Fruit fly (Drosophila melanogaster): Measurements from ENCODE around the gene CG18249.

Gene CG18249

dm6 chr3R:8189473-8189872 is 30.5 kb upstream of the CG18249 start (continued):
- no peak for TF ChIP-seq Dip3 (GFP tag; optimal IDR thresholded peaks at IDR 0.05)
- TF ChIP-seq BEAF-32 (GFP tag; optimal IDR thresholded peaks at IDR 0.05), result no peak
- peak; percentile 60 for TF ChIP-seq dmrt11E (tag; optimal IDR thresholded peaks at IDR 0.05)
- TF ChIP-seq gem (tag; optimal IDR thresholded peaks at IDR 0.05), result peak; percentile 46
- TF ChIP-seq CG13123 (GFP tag; optimal IDR thresholded peaks at IDR 0.05), result no peak
- no peak for TF ChIP-seq zf30C (GFP tag; optimal IDR thresholded peaks at IDR 0.05)
- TF ChIP-seq CG13296 (GFP tag; optimal IDR thresholded peaks at IDR 0.05), result no peak
- TF ChIP-seq CG1024 (GFP tag; IDR thresholded peaks at IDR 0.05), result no peak
- no peak for TF ChIP-seq Sry-β (GFP tag; optimal IDR thresholded peaks at IDR 0.05)
- TF ChIP-seq prd (optimal IDR thresholded peaks at IDR 0.05), result no peak
- TF ChIP-seq prd (GFP tag; IDR thresholded peaks at IDR 0.05), result peak; percentile 21; the same call in 1 of the 3 replicates
- no peak for TF ChIP-seq CG30403 (GFP tag; optimal IDR thresholded peaks at IDR 0.05)
- TF ChIP-seq GATAe (GFP tag; conservative IDR thresholded peaks at IDR 0.05), result no peak
- TF ChIP-seq pan (optimal IDR thresholded peaks at IDR 0.05), result no peak
- no peak for TF ChIP-seq pan (GFP tag; optimal IDR thresholded peaks at IDR 0.05 in 1 of 2, IDR thresholded peaks at IDR 0.05 in 1 of 2)
- TF ChIP-seq bbx (GFP tag; IDR thresholded peaks at IDR 0.05; ENCODE audit: partially characterized antibody), result no peak
- no peak for TF ChIP-seq slp2 (GFP tag; optimal IDR thresholded peaks at IDR 0.05)
- no peak for TF ChIP-seq CG12071 (GFP tag; optimal IDR thresholded peaks at IDR 0.05)
- TF ChIP-seq Stat92E (GFP tag; optimal IDR thresholded peaks at IDR 0.05), result no peak
- TF ChIP-seq ara (GFP tag; IDR thresholded peaks at IDR 0.05), result no peak
- no peak for TF ChIP-seq amos (GFP tag; IDR thresholded peaks at IDR 0.05; ENCODE audit: partially characterized antibody)
- TF ChIP-seq E2f1 (GFP tag; IDR thresholded peaks at IDR 0.05), result no peak
- TF ChIP-seq sens (GFP tag), result peak; percentile 2
- no peak for TF ChIP-seq Ets65A (GFP tag)
- peak; percentile 7 for TF ChIP-seq CG11504 (tag; optimal IDR thresholded peaks at IDR 0.05)
- no peak for TF ChIP-seq HLH3B (GFP tag; IDR thresholded peaks at IDR 0.05)
- TF ChIP-seq Med (GFP tag), result peak; percentile 40
- TF ChIP-seq CG34224 (GFP tag; IDR thresholded peaks at IDR 0.05; ENCODE audit: partially characterized antibody), result no peak
- no peak for TF ChIP-seq bowl (GFP tag; IDR thresholded peaks at IDR 0.05)
- TF ChIP-seq CG14014 (GFP tag; IDR thresholded peaks at IDR 0.05), result no peak
- TF ChIP-seq row (GFP tag; IDR thresholded peaks at IDR 0.05), result 0 out of 3 replicates have a peak, but pooled peaks have one; percentile 6
- TF ChIP-seq Doc2 (GFP tag; IDR thresholded peaks at IDR 0.05), result no peak
- no peak for TF ChIP-seq NK7.1 (GFP tag; optimal IDR thresholded peaks at IDR 0.05)
- no peak for TF ChIP-seq pfk (GFP tag; optimal IDR thresholded peaks at IDR 0.05)
- no peak for TF ChIP-seq CG6791 (GFP tag; IDR thresholded peaks at IDR 0.05; ENCODE audit: partially characterized antibody)
- TF ChIP-seq unpg (GFP tag; optimal IDR thresholded peaks at IDR 0.05), result peak; percentile 5
- peak; percentile 11 for TF ChIP-seq phol (tag; optimal IDR thresholded peaks at IDR 0.05)
- TF ChIP-seq BtbVII (GFP tag; optimal IDR thresholded peaks at IDR 0.05), result no peak
- TF ChIP-seq sd (tag; optimal IDR thresholded peaks at IDR 0.05), result no peak
- TF ChIP-seq CG10366 (GFP tag; IDR thresholded peaks at IDR 0.05), result no peak
- TF ChIP-seq stc (GFP tag; IDR thresholded peaks at IDR 0.05), result no peak
- TF ChIP-seq CG1602 (GFP tag; optimal IDR thresholded peaks at IDR 0.05), result no peak
- TF ChIP-seq CG18764 (GFP tag; optimal IDR thresholded peaks at IDR 0.05), result no peak
- peak; percentile 4 for TF ChIP-seq CG10267 (tag; optimal IDR thresholded peaks at IDR 0.05)
- peak; percentile 8 for TF ChIP-seq CG1603 (tag; optimal IDR thresholded peaks at IDR 0.05)
- no peak for TF ChIP-seq CG14050 (GFP tag; IDR thresholded peaks at IDR 0.05)
- TF ChIP-seq CG4424 (GFP tag; optimal IDR thresholded peaks at IDR 0.05), result peak; percentile 16
- peak; percentile 19 for TF ChIP-seq az2 (GFP tag; optimal IDR thresholded peaks at IDR 0.05)
- TF ChIP-seq CG3847 (GFP tag; IDR thresholded peaks at IDR 0.05), result no peak
- TF ChIP-seq CG2712 (tag; optimal IDR thresholded peaks at IDR 0.05), result peak; percentile 33
- no peak for TF ChIP-seq CG8478 (optimal IDR thresholded peaks at IDR 0.05)
- no peak for TF ChIP-seq CG7271 (tag; optimal IDR thresholded peaks at IDR 0.05)
- no peak for TF ChIP-seq CG5245 (GFP tag; optimal IDR thresholded peaks at IDR 0.05)
